Fruit fly (Drosophila melanogaster) whole organism, embryonic: ENCODE data around the gene CG13658.
A peak's percentile ranks its signal among the peaks of the same experiment; 100 is the strongest.

Experiments
- Bdp1 ChIP-seq: fragments of 200-800 bp; sonication (Bioruptor generic); optimal IDR thresholded peaks from 3 replicates; lab custom pipeline; 2016; ENCODE audit warnings: missing biosample characterization, missing genetic modification characterization
- Bteb2 ChIP-seq: fragments of 200-800 bp; sonication (Bioruptor generic); optimal IDR thresholded peaks from 2 replicates; lab custom pipeline; 2016; ENCODE audit warnings: missing biosample characterization, missing genetic modification characterization
- CG10366 ChIP-seq: fragments of 200-800 bp; sonication (Bioruptor generic); IDR thresholded peaks from 2 replicates; pipeline ENCODE4 v1.3.6; 2022; ENCODE audit warnings: missing biosample characterization, missing genetic modification characterization
- CG10462 ChIP-seq: fragments of 200-800 bp; sonication (Bioruptor generic); optimal IDR thresholded peaks from 2 replicates; lab custom pipeline; 2016; ENCODE audit warnings: missing biosample characterization, missing genetic modification characterization
- CG10959 ChIP-seq: fragments of 200-800 bp; sonication (Bioruptor generic); IDR thresholded peaks from 2 replicates; pipeline ENCODE4 v1.3.6; 2022; ENCODE audit warnings: missing biosample characterization, missing genetic modification characterization
- CG13123 ChIP-seq: fragments of 200-800 bp; sonication (Bioruptor generic); optimal IDR thresholded peaks from 2 replicates; lab custom pipeline; 2016; ENCODE audit warnings: missing biosample characterization, missing genetic modification characterization
- CG13624 ChIP-seq: fragments of 200-800 bp; sonication (Bioruptor generic); optimal IDR thresholded peaks from 2 replicates; lab custom pipeline; 2016; ENCODE audit warnings: missing biosample characterization, missing genetic modification characterization
- CG16813 ChIP-seq: fragments of 200-800 bp; sonication (Bioruptor generic); IDR thresholded peaks from 3 replicates; pipeline ENCODE4 v1.3.6; 2022; ENCODE audit warnings: missing biosample characterization, missing genetic modification characterization; ENCODE audit not compliant: partially characterized antibody
- CG17359 ChIP-seq: fragments of 200-800 bp; sonication (Bioruptor generic); optimal IDR thresholded peaks from 3 replicates; lab custom pipeline; 2018; ENCODE audit warnings: missing biosample characterization, mild to moderate bottlenecking, missing genetic modification characterization, moderate library complexity
- CG2129 ChIP-seq: fragments of 200-800 bp; sonication (Bioruptor generic); IDR thresholded peaks from 2 replicates; pipeline ENCODE4 v1.3.6; 2022; ENCODE audit warnings: missing biosample characterization, missing genetic modification characterization; ENCODE audit not compliant: partially characterized antibody
- CG30020 ChIP-seq: fragments of 200-800 bp; optimal IDR thresholded peaks from 2 replicates; lab custom pipeline; 2019; ENCODE audit warnings: missing biosample characterization, mild to moderate bottlenecking, missing genetic modification characterization, moderate library complexity
- CG3281 ChIP-seq: fragments of 200-800 bp; sonication (Bioruptor generic); optimal IDR thresholded peaks from 3 replicates; lab custom pipeline; 2017; ENCODE audit warnings: missing biosample characterization, mild to moderate bottlenecking, missing genetic modification characterization
- CG3995 ChIP-seq: fragments of 200-800 bp; sonication (Bioruptor generic); optimal IDR thresholded peaks from 3 replicates; lab custom pipeline; 2016; ENCODE audit warnings: missing biosample characterization, missing genetic modification characterization
- CG43689 ChIP-seq: fragments of 200-800 bp; sonication (Bioruptor generic); IDR thresholded peaks from 2 replicates; pipeline ENCODE4 v1.3.6; 2022; ENCODE audit warnings: missing biosample characterization, missing genetic modification characterization
- CG7357 ChIP-seq: fragments of 200-800 bp; sonication (Bioruptor generic); IDR thresholded peaks from 3 replicates; pipeline ENCODE4 v1.3.6; 2022; ENCODE audit warnings: missing biosample characterization, missing genetic modification characterization
- CG8089 ChIP-seq: fragments of 200-800 bp; sonication (Bioruptor generic); optimal IDR thresholded peaks from 3 replicates; lab custom pipeline; 2016; ENCODE audit warnings: missing biosample characterization, missing genetic modification characterization
- CG9932 ChIP-seq: fragments of 200-800 bp; sonication (Bioruptor generic); IDR thresholded peaks from 2 replicates; pipeline ENCODE4 v1.3.6; 2022; ENCODE audit warnings: missing biosample characterization, missing genetic modification characterization
- Dfd ChIP-seq, 2 experiments: fragments of >200 bp; optimal IDR thresholded peaks; 2 replicates each; lab custom pipeline; 2017; ENCODE audit warnings: missing biosample characterization in 2 of 2, missing genetic modification characterization in 2 of 2
- ERR ChIP-seq: fragments of 200-800 bp; sonication (Bioruptor generic); optimal IDR thresholded peaks from 2 replicates; lab custom pipeline; 2016; ENCODE audit warnings: missing biosample characterization, missing genetic modification characterization
- Ets97D ChIP-seq: fragments of 200-800 bp; sonication (Bioruptor generic); optimal IDR thresholded peaks from 3 replicates; lab custom pipeline; 2016; ENCODE audit warnings: missing biosample characterization, missing genetic modification characterization
- H15 ChIP-seq: fragments of 200-800 bp; sonication (Bioruptor generic); IDR thresholded peaks from 3 replicates; pipeline ENCODE4 v1.3.6; 2022; ENCODE audit warnings: missing biosample characterization, missing genetic modification characterization
- HLH54F ChIP-seq: fragments of 200-800 bp; sonication (Bioruptor generic); optimal IDR thresholded peaks from 3 replicates; lab custom pipeline; 2016; ENCODE audit warnings: missing biosample characterization, missing genetic modification characterization
- Hr51 ChIP-seq, 2 experiments: fragments of 200-800 bp; sonication (Bioruptor generic); optimal IDR thresholded peaks; 2 replicates in 1 of 2; 3 replicates in 1 of 2; lab custom pipeline; 2016 to 2018; ENCODE audit warnings: missing biosample characterization in 2 of 2, missing genetic modification characterization in 2 of 2, mild to moderate bottlenecking in 1 of 2, moderate library complexity in 1 of 2
- Kr ChIP-seq: fragments of 200-800 bp; sonication (Bioruptor generic); optimal IDR thresholded peaks from 2 replicates; lab custom pipeline; 2017; ENCODE audit warnings: missing biosample characterization, mild to moderate bottlenecking, missing genetic modification characterization
- Lhr ChIP-seq: fragments of 200-800 bp; sonication (Bioruptor generic); optimal IDR thresholded peaks from 3 replicates; lab custom pipeline; 2017; ENCODE audit warnings: mild to moderate bottlenecking, missing biosample characterization, missing genetic modification reagents, missing genetic modification characterization
- Meics ChIP-seq: fragments of 200-800 bp; sonication (Bioruptor generic); optimal IDR thresholded peaks from 2 replicates; lab custom pipeline; 2017; ENCODE audit warnings: missing biosample characterization, mild to moderate bottlenecking, missing genetic modification characterization
- NK7.1 ChIP-seq: fragments of 200-800 bp; sonication (Bioruptor generic); optimal IDR thresholded peaks from 3 replicates; lab custom pipeline; 2016; ENCODE audit warnings: missing biosample characterization, missing genetic modification characterization
- Pdp1 ChIP-seq, 2 experiments: fragments of 200-800 bp; sonication (Bioruptor generic); optimal IDR thresholded peaks; 3 replicates each; lab custom pipeline; 2016; ENCODE audit warnings: missing biosample characterization in 2 of 2, missing genetic modification characterization in 2 of 2, mild to moderate bottlenecking in 1 of 2, moderate library complexity in 1 of 2
- Sox100B ChIP-seq: fragments of 200-800 bp; sonication (Bioruptor generic); optimal IDR thresholded peaks from 3 replicates; lab custom pipeline; 2018; ENCODE audit warnings: missing biosample characterization, mild to moderate bottlenecking, missing genetic modification characterization
- Sry-δ ChIP-seq: fragments of 200-800 bp; sonication (Bioruptor generic); optimal IDR thresholded peaks from 2 replicates; lab custom pipeline; 2016; ENCODE audit warnings: missing biosample characterization, missing genetic modification characterization
- Taf1 ChIP-seq: fragments of 200-800 bp; sonication (Bioruptor generic); IDR thresholded peaks from 2 replicates; pipeline ENCODE4 v1.3.6; 2022; ENCODE audit warnings: missing biosample characterization, missing genetic modification characterization
- ap ChIP-seq: fragments of 200-800 bp; sonication (Bioruptor generic); IDR thresholded peaks from 2 replicates; pipeline ENCODE4 v1.3.6; 2022; ENCODE audit warnings: missing biosample characterization, missing genetic modification characterization
- btn ChIP-seq: fragments of 200-800 bp; sonication (Bioruptor generic); optimal IDR thresholded peaks from 2 replicates; lab custom pipeline; 2016; ENCODE audit warnings: missing biosample characterization, missing genetic modification characterization
- dan ChIP-seq: fragments of 200-800 bp; sonication (Bioruptor generic); IDR thresholded peaks from 2 replicates; pipeline ENCODE4 v1.3.6; 2022; ENCODE audit warnings: missing biosample characterization, missing genetic modification characterization
- dmrt99B ChIP-seq: fragments of 200-800 bp; sonication (Bioruptor generic); optimal IDR thresholded peaks from 2 replicates; lab custom pipeline; 2018; ENCODE audit warnings: missing biosample characterization, mild to moderate bottlenecking, missing genetic modification characterization, moderate library complexity
- fd96Cb ChIP-seq: fragments of 200-800 bp; sonication (Bioruptor generic); optimal IDR thresholded peaks from 2 replicates; lab custom pipeline; 2018; ENCODE audit warnings: missing biosample characterization, mild to moderate bottlenecking, missing genetic modification characterization, moderate library complexity
- insv ChIP-seq, 2 experiments: fragments of 200-800 bp; sonication (Bioruptor generic); optimal IDR thresholded peaks; 3 replicates each; lab custom pipeline; 2016 to 2018; ENCODE audit warnings: missing biosample characterization in 2 of 2, missing genetic modification characterization in 2 of 2
- luna ChIP-seq: fragments of 200-800 bp; sonication (Bioruptor generic); optimal IDR thresholded peaks from 2 replicates; lab custom pipeline; 2016; ENCODE audit warnings: missing biosample characterization, missing genetic modification characterization
- nerfin-1 ChIP-seq: fragments of 200-800 bp; sonication (Bioruptor generic); optimal IDR thresholded peaks from 3 replicates; lab custom pipeline; 2019; ENCODE audit warnings: missing biosample characterization, mild to moderate bottlenecking, missing genetic modification characterization, moderate library complexity
- p53 ChIP-seq: fragments of 200-800 bp; sonication (Bioruptor generic); optimal IDR thresholded peaks from 2 replicates; lab custom pipeline; 2016; ENCODE audit warnings: missing biosample characterization, missing genetic modification characterization
- pb ChIP-seq: fragments of 200-800 bp; sonication (Bioruptor generic); optimal IDR thresholded peaks from 3 replicates; lab custom pipeline; 2016; ENCODE audit warnings: missing biosample characterization, missing genetic modification characterization
- peb ChIP-seq: fragments of 200-800 bp; sonication (Bioruptor generic); IDR thresholded peaks from 2 replicates; pipeline ENCODE4 v1.3.6; 2022; ENCODE audit warnings: missing biosample characterization, missing genetic modification characterization
- repo ChIP-seq: fragments of 200-800 bp; sonication (Bioruptor generic); optimal IDR thresholded peaks from 2 replicates; lab custom pipeline; 2016; ENCODE audit warnings: missing biosample characterization, missing genetic modification characterization
- ro ChIP-seq: fragments of 200-800 bp; sonication (Bioruptor generic); IDR thresholded peaks from 2 replicates; pipeline ENCODE4 v1.3.6; 2022; ENCODE audit warnings: missing biosample characterization, missing genetic modification characterization
- row ChIP-seq: fragments of 200-800 bp; sonication (Bioruptor generic); IDR thresholded peaks from 3 replicates; pipeline ENCODE4 v1.3.6; 2022; ENCODE audit warnings: missing biosample characterization, missing genetic modification characterization
- sima ChIP-seq: fragments of 200-800 bp; sonication (Bioruptor generic); optimal IDR thresholded peaks from 2 replicates; lab custom pipeline; 2016; ENCODE audit warnings: missing biosample characterization, missing genetic modification characterization
- sisA ChIP-seq: fragments of 200-800 bp; sonication (Bioruptor generic); IDR thresholded peaks from 2 replicates; pipeline ENCODE4 v1.3.6; 2022; ENCODE audit warnings: missing biosample characterization, missing genetic modification characterization
- sob ChIP-seq: fragments of 200-800 bp; sonication (Bioruptor generic); IDR thresholded peaks from 2 replicates; pipeline ENCODE4 v1.3.6; 2022; ENCODE audit warnings: missing biosample characterization, missing genetic modification characterization
- stc ChIP-seq: fragments of 200-800 bp; sonication (Bioruptor generic); IDR thresholded peaks from 2 replicates; pipeline ENCODE4 v1.3.6; 2022; ENCODE audit warnings: missing biosample characterization, missing genetic modification characterization
- tx ChIP-seq: fragments of 200-800 bp; sonication (Bioruptor generic); optimal IDR thresholded peaks from 2 replicates; lab custom pipeline; 2016; ENCODE audit warnings: missing biosample characterization, missing genetic modification characterization
- zfh1 ChIP-seq: fragments of 200-800 bp; sonication (Bioruptor generic); IDR thresholded peaks from 3 replicates; pipeline ENCODE4 v1.3.6; 2022; ENCODE audit warnings: missing biosample characterization, missing genetic modification characterization

CG13658 gene

dm6 chr3R:25247379-25247869, 39.9 kb upstream of the CG13658 start, which contains the start of the genes RpS27 and Nup37 (continued):
- TF ChIP-seq HLH54F (GFP tag; lab: Kevin White, UChicago) (peak; percentile 98), CG30020 (tag; lab: Kevin White, UChicago) (peak; percentile 82), p53 (GFP tag; lab: Kevin White, UChicago) (peak; percentile 98), CG10462 (GFP tag; lab: Kevin White, UChicago) (peak; percentile 93), CG43689 (GFP tag; lab: Robert Waterston, UW) (peak; percentile 95), CG8089 (GFP tag; lab: Kevin White, UChicago) (peak; percentile 99), CG7357 (GFP tag; lab: Robert Waterston, UW) (peak; percentile 73), Pdp1 (GFP tag; optimal IDR thresholded peaks at IDR 0.05; lab: Kevin White, UChicago) (peak; percentile 94 to 97), ap (peak; percentile 95), CG13624 (GFP tag; lab: Kevin White, UChicago) (peak; percentile 99), Meics (GFP tag; lab: Kevin White, UChicago) (peak; percentile 99), Taf1 (GFP tag; lab: Robert Waterston, UW) (peak; percentile 81; the same call in 1 of the 2 replicates), peb (GFP tag; lab: Robert Waterston, UW) (peak; percentile 89), insv (GFP tag; optimal IDR thresholded peaks at IDR 0.05; lab: Kevin White, UChicago) (peak in 1 of 2 experiments; percentile 87), sima (GFP tag; lab: Kevin White, UChicago) (peak; percentile 97), Dfd (GFP tag; optimal IDR thresholded peaks at IDR 0.05; lab: Kevin White, UChicago) (no peak), zfh1 (peak; percentile 98), Ets97D (GFP tag; lab: Kevin White, UChicago) (peak; percentile 100), row (GFP tag; lab: Robert Waterston, UW) (peak; percentile 86), Kr (peak; percentile 97), CG16813 (GFP tag; lab: Robert Waterston, UW) (peak; percentile 48; the same call in 2 of the 3 replicates), CG10959 (GFP tag; lab: Robert Waterston, UW) (peak; percentile 95), H15 (GFP tag; lab: Robert Waterston, UW) (peak; percentile 97), dan (GFP tag; lab: Robert Waterston, UW) (no peak; the same call in 1 of the 2 replicates), CG17359 (tag; lab: Kevin White, UChicago) (peak; percentile 97), CG9932 (GFP tag; lab: Robert Waterston, UW) (peak; percentile 98), Sry-δ (GFP tag; lab: Kevin White, UChicago) (peak; percentile 83), CG13123 (GFP tag; lab: Kevin White, UChicago) (peak; percentile 100), tx (GFP tag; lab: Kevin White, UChicago) (peak; percentile 97), CG3281 (peak; percentile 99), ro (GFP tag; lab: Robert Waterston, UW) (peak; percentile 94), CG2129 (GFP tag; lab: Robert Waterston, UW) (no peak), Sox100B (GFP tag; lab: Kevin White, UChicago) (peak; percentile 97), repo (peak; percentile 98), stc (GFP tag; lab: Robert Waterston, UW) (peak; percentile 93), dmrt99B (tag; lab: Kevin White, UChicago) (peak; percentile 91), Lhr (GFP tag; lab: Kevin White, UChicago) (peak; percentile 97), NK7.1 (GFP tag; lab: Kevin White, UChicago) (peak; percentile 99), fd96Cb (tag; lab: Kevin White, UChicago) (peak; percentile 91), nerfin-1 (tag; lab: Kevin White, UChicago) (peak; percentile 94), CG3995 (GFP tag; lab: Kevin White, UChicago) (peak; percentile 89), CG10366 (GFP tag; lab: Robert Waterston, UW) (peak; percentile 96), luna (GFP tag; lab: Kevin White, UChicago) (peak; percentile 98), Bdp1 (GFP tag; lab: Kevin White, UChicago) (peak; percentile 94), pb (GFP tag; lab: Kevin White, UChicago) (peak; percentile 99), ERR (peak; percentile 90), Bteb2 (GFP tag; lab: Kevin White, UChicago) (peak; percentile 97), sob (GFP tag; lab: Robert Waterston, UW) (peak; percentile 99), sisA (GFP tag; lab: Robert Waterston, UW) (peak; percentile 95), Hr51 (GFP tag; optimal IDR thresholded peaks at IDR 0.05; lab: Kevin White, UChicago) (peak; percentile 92 to 99), btn (GFP tag; lab: Kevin White, UChicago) (peak; percentile 97)
